Fruit fly (Drosophila melanogaster): ENCODE data around the gene Mon1.

Gene Mon1

dm6 chr2L:4850356-4850755 lies at the start of gene Mon1, which contains the start of gene mRpS2:
Gene Mon1, plus strand, starts transcription at chr2L:4850641.
Gene mRpS2, minus strand, starts transcription at chr2L:4850419.
- TF ChIP-seq toe (GFP tag; optimal IDR thresholded peaks at IDR 0.05) (peak; percentile 89), cnc (optimal IDR thresholded peaks at IDR 0.05) (no peak), Crg-1 (GFP tag; optimal IDR thresholded peaks at IDR 0.05) (peak; percentile 93), ovo (GFP tag; optimal IDR thresholded peaks at IDR 0.05) (peak; percentile 72), CG11617 (GFP tag; optimal IDR thresholded peaks at IDR 0.05) (peak; percentile 92), Clk (GFP tag; optimal IDR thresholded peaks at IDR 0.05) (peak; percentile 86), pad (GFP tag; optimal IDR thresholded peaks at IDR 0.05) (peak; percentile 87), tj (GFP tag; optimal IDR thresholded peaks at IDR 0.05) (peak; percentile 68), Hr96 (GFP tag; optimal IDR thresholded peaks at IDR 0.05) (peak; percentile 72), cic (GFP tag; optimal IDR thresholded peaks at IDR 0.05) (peak; percentile 38), CG12768 (GFP tag; optimal IDR thresholded peaks at IDR 0.05) (peak; percentile 96), CG14711 (tag; optimal IDR thresholded peaks at IDR 0.05) (peak; percentile 97), Mnt (GFP tag; optimal IDR thresholded peaks at IDR 0.05) (peak; percentile 81), CG5204 (GFP tag; optimal IDR thresholded peaks at IDR 0.05) (peak; percentile 80), kay (GFP tag; ENCODE audit: borderline replicate concordance) (no peak), CG7101 (tag; optimal IDR thresholded peaks at IDR 0.05) (peak; percentile 98), CG1620 (GFP tag; optimal IDR thresholded peaks at IDR 0.05) (peak; percentile 87), CG7045 (GFP tag; optimal IDR thresholded peaks at IDR 0.05) (peak; percentile 93), bab1 (GFP tag; optimal IDR thresholded peaks at IDR 0.05) (peak; percentile 94), CG33017 (tag; optimal IDR thresholded peaks at IDR 0.05) (peak; percentile 97)

- TF ChIP-seq ovo (GFP tag; optimal IDR thresholded peaks at IDR 0.05) (no peak), CG12768 (GFP tag; optimal IDR thresholded peaks at IDR 0.05) (no peak)
Observed at dm6 chr2L:4801705-4802216, 48.7 kb upstream of the Mon1 start, which contains the start of gene slf. Gene slf, minus strand, starts transcription at chr2L:4801923.

dm6 chr2L:4806109-4806508 lies 44.3 kb upstream of the Mon1 start:
- TF ChIP-seq Hr96 (GFP tag; optimal IDR thresholded peaks at IDR 0.05) (no peak), bab1 (GFP tag; optimal IDR thresholded peaks at IDR 0.05) (no peak), CG14711 (tag; optimal IDR thresholded peaks at IDR 0.05) (no peak), CG11617 (GFP tag; optimal IDR thresholded peaks at IDR 0.05) (no peak), Crg-1 (GFP tag; optimal IDR thresholded peaks at IDR 0.05) (no peak), Mnt (GFP tag; optimal IDR thresholded peaks at IDR 0.05) (no peak), cic (GFP tag; optimal IDR thresholded peaks at IDR 0.05) (no peak)

- peak; percentile 58 for TF ChIP-seq kay (GFP tag; ENCODE audit: borderline replicate concordance)
- TF ChIP-seq toe (GFP tag; optimal IDR thresholded peaks at IDR 0.05) = no peak
Observed at dm6 chr2L:4807953-4808604, 42.4 kb upstream of the Mon1 start.

dm6 chr2L:4810044-4810609 lies 40.3 kb upstream of the Mon1 start:
- TF ChIP-seq toe (GFP tag; optimal IDR thresholded peaks at IDR 0.05) (no peak), bab1 (GFP tag; optimal IDR thresholded peaks at IDR 0.05) (peak; percentile 81), pad (GFP tag; optimal IDR thresholded peaks at IDR 0.05) (peak; percentile 33), CG7045 (GFP tag; optimal IDR thresholded peaks at IDR 0.05) (no peak), Hr96 (GFP tag; optimal IDR thresholded peaks at IDR 0.05) (no peak), CG14711 (tag; optimal IDR thresholded peaks at IDR 0.05) (no peak), cic (GFP tag; optimal IDR thresholded peaks at IDR 0.05) (peak; percentile 80), cnc (optimal IDR thresholded peaks at IDR 0.05) (no peak), Mnt (GFP tag; optimal IDR thresholded peaks at IDR 0.05) (peak; percentile 94), kay (GFP tag; ENCODE audit: borderline replicate concordance) (peak; percentile 76), tj (GFP tag; optimal IDR thresholded peaks at IDR 0.05) (no peak), CG12768 (GFP tag; optimal IDR thresholded peaks at IDR 0.05) (peak; percentile 47), CG1620 (GFP tag; optimal IDR thresholded peaks at IDR 0.05) (peak; percentile 1), Crg-1 (GFP tag; optimal IDR thresholded peaks at IDR 0.05) (peak; percentile 42), CG7101 (tag; optimal IDR thresholded peaks at IDR 0.05) (peak; percentile 54), Clk (GFP tag; optimal IDR thresholded peaks at IDR 0.05) (no peak), CG5204 (GFP tag; optimal IDR thresholded peaks at IDR 0.05) (peak; percentile 11), CG33017 (tag; optimal IDR thresholded peaks at IDR 0.05) (peak; percentile 45), CG11617 (GFP tag; optimal IDR thresholded peaks at IDR 0.05) (no peak), ovo (GFP tag; optimal IDR thresholded peaks at IDR 0.05) (peak; percentile 26)

dm6 chr2L:4810697-4811490 lies 39.5 kb upstream of the Mon1 start:
- TF ChIP-seq tj (GFP tag; optimal IDR thresholded peaks at IDR 0.05) (peak; percentile 39), CG7045 (GFP tag; optimal IDR thresholded peaks at IDR 0.05) (peak; percentile 63), toe (GFP tag; optimal IDR thresholded peaks at IDR 0.05) (peak; percentile 37), ovo (GFP tag; optimal IDR thresholded peaks at IDR 0.05) (no peak), CG14711 (tag; optimal IDR thresholded peaks at IDR 0.05) (peak; percentile 18), CG7101 (tag; optimal IDR thresholded peaks at IDR 0.05) (peak; percentile 11), Crg-1 (GFP tag; optimal IDR thresholded peaks at IDR 0.05) (peak; percentile 5), CG11617 (GFP tag; optimal IDR thresholded peaks at IDR 0.05) (peak; percentile 77), Mnt (GFP tag; optimal IDR thresholded peaks at IDR 0.05) (no peak), cnc (optimal IDR thresholded peaks at IDR 0.05) (no peak), cic (GFP tag; optimal IDR thresholded peaks at IDR 0.05) (no peak), CG5204 (GFP tag; optimal IDR thresholded peaks at IDR 0.05) (peak; percentile 70), CG33017 (tag; optimal IDR thresholded peaks at IDR 0.05) (peak; percentile 11), pad (GFP tag; optimal IDR thresholded peaks at IDR 0.05) (peak; percentile 27), CG1620 (GFP tag; optimal IDR thresholded peaks at IDR 0.05) (peak; percentile 11), kay (GFP tag; ENCODE audit: borderline replicate concordance) (peak; percentile 68), Hr96 (GFP tag; optimal IDR thresholded peaks at IDR 0.05) (peak; percentile 26)

Data from whole organism, adult.